Worm (Caenorhabditis elegans): ENCODE data around the gene F44F4.3.

The F44F4.3 gene

ce11 chrII:10872541-10872940 lies 13.2 kb downstream of the F44F4.3 start, which contains the start of the genes cyn-4 and copz-1 (continued):
- TF ChIP-seq sdz-12 (GFP tag; optimal IDR thresholded peaks at IDR 0.05), result no peak
- no peak for TF ChIP-seq Y48G9A.11 (GFP tag; IDR thresholded peaks at IDR 0.05)
- no peak for TF ChIP-seq tag-97 (GFP tag; IDR thresholded peaks at IDR 0.05)
- TF ChIP-seq nhr-11 (tag; optimal IDR thresholded peaks at IDR 0.05), result no peak
- TF ChIP-seq egl-43 (GFP tag; IDR thresholded peaks at IDR 0.05), result no peak
- TF ChIP-seq zfp-2 (tag; optimal IDR thresholded peaks at IDR 0.05), result no peak
- no peak for TF ChIP-seq daf-12 (tag; optimal IDR thresholded peaks at IDR 0.05)
- peak; percentile 49 for TF ChIP-seq fkh-10 (GFP tag; optimal IDR thresholded peaks at IDR 0.05)
- no peak for TF ChIP-seq php-3 (GFP tag; IDR thresholded peaks at IDR 0.05)
- TF ChIP-seq mxl-3 (GFP tag; optimal IDR thresholded peaks at IDR 0.05), result no peak
- TF ChIP-seq F10B5.3 (tag; optimal IDR thresholded peaks at IDR 0.05), result no peak
- peak; percentile 66 for TF ChIP-seq nhr-6 (tag; optimal IDR thresholded peaks at IDR 0.05)
- peak; percentile 92 for TF ChIP-seq unc-130 (GFP tag; optimal IDR thresholded peaks at IDR 0.05)
- no peak for TF ChIP-seq F44E2.7 (GFP tag; IDR thresholded peaks at IDR 0.05)
- TF ChIP-seq daf-16 (GFP tag; optimal IDR thresholded peaks at IDR 0.05), result no peak
- peak; percentile 51 for TF ChIP-seq daf-16 (tag; optimal IDR thresholded peaks at IDR 0.05)
- no peak for TF ChIP-seq ZK546.5 (tag; optimal IDR thresholded peaks at IDR 0.05)
- no peak for TF ChIP-seq madf-9 (GFP tag; conservative IDR thresholded peaks at IDR 0.05)
- TF ChIP-seq hlh-11 (tag; optimal IDR thresholded peaks at IDR 0.05), result peak; percentile 68
- TF ChIP-seq hif-1 (tag; optimal IDR thresholded peaks at IDR 0.05), result peak in 1 of 2 experiments; percentile 88
- no peak for TF ChIP-seq ama-1 (optimal IDR thresholded peaks at IDR 0.05)
- TF ChIP-seq dve-1 (tag; optimal IDR thresholded peaks at IDR 0.05; ENCODE audit: insufficient read depth), result peak; percentile 70
- TF ChIP-seq unc-62 (GFP tag; optimal IDR thresholded peaks at IDR 0.05 in 1 of 2), result no peak
- TF ChIP-seq unc-62 (tag; optimal IDR thresholded peaks at IDR 0.05), result no peak
- TF ChIP-seq nhr-25 (tag; optimal IDR thresholded peaks at IDR 0.05; ENCODE audit: borderline replicate concordance, insufficient read depth), result peak; percentile 15
- TF ChIP-seq ctbp-1 (GFP tag; IDR thresholded peaks at IDR 0.05), result no peak
- TF ChIP-seq ceh-44 (GFP tag; IDR thresholded peaks at IDR 0.05), result 0 out of 2 replicates have a peak, but pooled peaks have one; percentile 30
- no peak for TF ChIP-seq ztf-7 (tag; optimal IDR thresholded peaks at IDR 0.05)
- no peak for TF ChIP-seq ceh-28 (tag; optimal IDR thresholded peaks at IDR 0.05)
- TF ChIP-seq mdl-1 (tag; optimal IDR thresholded peaks at IDR 0.05), result no peak
- TF ChIP-seq egl-27 (tag; optimal IDR thresholded peaks at IDR 0.05), result no peak
- TF ChIP-seq lir-3 (tag; optimal IDR thresholded peaks at IDR 0.05), result no peak
- no peak for TF ChIP-seq snpc-4 (tag; optimal IDR thresholded peaks at IDR 0.05)
- TF ChIP-seq vab-7 (GFP tag; IDR thresholded peaks at IDR 0.05), result no peak
- no peak for TF ChIP-seq zfp-3 (GFP tag; conservative IDR thresholded peaks at IDR 0.05)
- TF ChIP-seq nhr-42 (GFP tag; IDR thresholded peaks at IDR 0.05), result no peak
- no peak for TF ChIP-seq ztf-11 (tag; optimal IDR thresholded peaks at IDR 0.05)
- no peak for TF ChIP-seq pqm-1 (tag; optimal IDR thresholded peaks at IDR 0.05)
- no peak for TF ChIP-seq T26A8.4 (GFP tag; IDR thresholded peaks at IDR 0.05)
- no peak for TF ChIP-seq nhr-10 (tag; optimal IDR thresholded peaks at IDR 0.05)
- peak; percentile 98 for TF ChIP-seq mes-2 (tag; optimal IDR thresholded peaks at IDR 0.05; ENCODE audit: poor library complexity, severe bottlenecking)
- TF ChIP-seq lin-29 (GFP tag; IDR thresholded peaks at IDR 0.05), result no peak
- no peak for TF ChIP-seq lin-39 (tag; optimal IDR thresholded peaks at IDR 0.05)
- TF ChIP-seq dpl-1 (GFP tag; optimal IDR thresholded peaks at IDR 0.05), result peak; percentile 81
- TF ChIP-seq dmd-8 (GFP tag; IDR thresholded peaks at IDR 0.05), result no peak
- no peak for TF ChIP-seq D1046.2 (GFP tag; IDR thresholded peaks at IDR 0.05)
- TF ChIP-seq F37D6.2 (tag; optimal IDR thresholded peaks at IDR 0.05), result peak; percentile 23
- TF ChIP-seq skn-1 (tag; optimal IDR thresholded peaks at IDR 0.05), result no peak
- TF ChIP-seq tra-1 (GFP tag; IDR thresholded peaks at IDR 0.05), result no peak
- no peak for TF ChIP-seq spr-3 (GFP tag; optimal IDR thresholded peaks at IDR 0.05)
- TF ChIP-seq mdt-29 (GFP tag; IDR thresholded peaks at IDR 0.05), result no peak
- TF ChIP-seq nhr-111 (GFP tag; optimal IDR thresholded peaks at IDR 0.05), result no peak
- TF ChIP-seq ceh-20 (GFP tag; IDR thresholded peaks at IDR 0.05), result no peak
